Worm (Caenorhabditis elegans) whole organism, L4/young adult: ENCODE results near the gene wee-1.3.

Experiments
- dao-5 ChIP-seq: sonication (generic microtip); optimal IDR thresholded peaks from 2 replicates; lab custom pipeline; 2016; ENCODE audit warnings: missing genotype, missing genetic modification characterization, moderate library complexity, missing compliant biosample characterization
- him-1 ChIP-seq: sonication (generic microtip); optimal IDR thresholded peaks from 2 replicates; lab custom pipeline; 2016; ENCODE audit warnings: missing genotype, missing genetic modification reagents, missing genetic modification characterization, missing compliant biosample characterization

DNA sequence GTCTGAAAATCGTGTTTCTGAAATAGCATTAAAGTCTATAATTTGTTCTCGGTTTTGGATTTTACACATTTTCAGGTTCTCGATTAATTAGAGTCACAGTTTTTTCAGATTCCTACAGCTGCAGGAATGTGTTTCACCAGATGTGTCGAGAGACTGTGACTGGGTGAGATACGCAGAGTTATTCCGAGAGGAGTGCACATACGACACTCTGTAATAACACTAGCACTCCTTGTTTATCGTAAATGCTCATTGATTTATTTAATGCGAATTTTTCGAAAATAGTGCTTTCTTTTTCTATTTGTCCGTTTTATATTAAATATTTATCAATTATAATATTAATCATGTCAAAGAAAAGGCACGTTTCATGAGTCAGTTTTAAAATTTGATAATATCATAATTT is 48.9 kb downstream of the wee-1.3 start, which contains the start of gene ZK1320.11:
- no peak for TF ChIP-seq him-1
- TF ChIP-seq dao-5 (tag; lab: Kevin White, UChicago), result no peak
